Fruit fly (Drosophila melanogaster) whole organism, wandering third instar larva: ENCODE measurements around the gene Sp1.

Experiments
- Abd-B ChIP-seq: fragments of >200 bp; optimal IDR thresholded peaks from 2 replicates; lab custom pipeline; 2017; ENCODE audit warnings: missing biosample characterization, missing genetic modification characterization
- CG32264 ChIP-seq: fragments of 200-800 bp; sonication (Bioruptor generic); optimal IDR thresholded peaks from 2 replicates; lab custom pipeline; 2016; ENCODE audit warnings: missing biosample characterization, missing genetic modification characterization
- CG9705 ChIP-seq: fragments of 200-800 bp; sonication (Bioruptor generic); optimal IDR thresholded peaks from 2 replicates; lab custom pipeline; 2018; ENCODE audit warnings: missing biosample characterization, mild to moderate bottlenecking, missing genetic modification characterization
- CrebA ChIP-seq: fragments of 200-800 bp; sonication (Bioruptor generic); optimal IDR thresholded peaks from 2 replicates; lab custom pipeline; 2016; ENCODE audit warnings: missing biosample characterization, mild to moderate bottlenecking, missing genetic modification characterization, borderline replicate concordance
- Dfd ChIP-seq: fragments of >200 bp; optimal IDR thresholded peaks from 2 replicates; lab custom pipeline; 2017; ENCODE audit warnings: missing biosample characterization, missing genetic modification characterization
- Dif ChIP-seq: fragments of 200-275, 200-300 bp; sonication (Bioruptor generic); optimal IDR thresholded peaks from 2 replicates; lab custom pipeline; 2018; ENCODE audit warnings: missing biosample characterization, missing genetic modification characterization; ENCODE audit not compliant: partially characterized antibody
- GATAd ChIP-seq: sonication (Bioruptor generic); optimal IDR thresholded peaks from 2 replicates; lab custom pipeline; 2016; ENCODE audit warnings: missing biosample characterization, missing genetic modification characterization
- HLH106 ChIP-seq: fragments of 200-800 bp; optimal IDR thresholded peaks from 3 replicates; lab custom pipeline; 2019; ENCODE audit warnings: missing biosample characterization, mild to moderate bottlenecking, missing genetic modification characterization, moderate library complexity
- Hnf4 ChIP-seq: fragments of 200-800 bp; sonication (Bioruptor generic); optimal IDR thresholded peaks from 2 replicates; lab custom pipeline; 2016; ENCODE audit warnings: missing biosample characterization, mild to moderate bottlenecking, missing genetic modification characterization
- Hr78 ChIP-seq: fragments of >200 bp; optimal IDR thresholded peaks from 2 replicates; lab custom pipeline; 2017; ENCODE audit warnings: missing biosample characterization, missing genetic modification characterization
- Hr83 ChIP-seq: fragments of 200-300 bp; sonication (Bioruptor generic); optimal IDR thresholded peaks from 2 replicates; lab custom pipeline; 2016; ENCODE audit warnings: missing biosample characterization, mild to moderate bottlenecking, missing genetic modification characterization, moderate library complexity; ENCODE audit not compliant: poor library complexity, severe bottlenecking
- Jra ChIP-seq: sonication (Bioruptor generic); optimal IDR thresholded peaks from 2 replicates; lab custom pipeline; 2016; ENCODE audit warnings: missing biosample characterization, missing genetic modification characterization
- Mio ChIP-seq: sonication (Bioruptor generic); optimal IDR thresholded peaks from 2 replicates; lab custom pipeline; 2016; ENCODE audit warnings: missing biosample characterization, missing genetic modification characterization
- Myc ChIP-seq: fragments of >200 bp; optimal IDR thresholded peaks from 2 replicates; lab custom pipeline; 2017
- N ChIP-seq: fragments of >200 bp; optimal IDR thresholded peaks from 2 replicates; lab custom pipeline; 2018; ENCODE audit warnings: missing biosample characterization, missing external identifiers, missing genetic modification characterization
- OdsH ChIP-seq: fragments of 200-800 bp; sonication (Bioruptor generic); optimal IDR thresholded peaks from 2 replicates; lab custom pipeline; 2016; ENCODE audit warnings: missing biosample characterization, mild to moderate bottlenecking, missing genetic modification characterization
- Rel ChIP-seq, 2 experiments: fragments of 200-800 bp; sonication (Bioruptor generic) in 1 of 2; optimal IDR thresholded peaks; 2 replicates in 1 of 2; 3 replicates in 1 of 2; lab custom pipeline; 2016 to 2019; ENCODE audit warnings: mild to moderate bottlenecking in 2 of 2, missing biosample characterization in 2 of 2, missing genetic modification characterization in 2 of 2, moderate library complexity in 1 of 2
- Vsx2 ChIP-seq: fragments of 200-300, 225-300 bp; sonication (Bioruptor generic); optimal IDR thresholded peaks from 2 replicates; lab custom pipeline; 2018; ENCODE audit warnings: missing biosample characterization, missing genetic modification characterization; ENCODE audit not compliant: partially characterized antibody
- br ChIP-seq: fragments of 200-800 bp; sonication (Bioruptor generic); optimal IDR thresholded peaks from 2 replicates; lab custom pipeline; 2016; ENCODE audit warnings: missing biosample characterization, missing genetic modification characterization
- brk ChIP-seq: fragments of 200-800 bp; sonication (Bioruptor generic); optimal IDR thresholded peaks from 2 replicates; lab custom pipeline; 2016; ENCODE audit warnings: missing biosample characterization, mild to moderate bottlenecking, missing genetic modification characterization
- dl ChIP-seq, 2 experiments: fragments of 175-275, 200-275 bp in 1 of 2; fragments of 200-275 bp in 1 of 2; sonication (Bioruptor generic); optimal IDR thresholded peaks; lab custom pipeline; 2018; ENCODE audit warnings: mild to moderate bottlenecking in 2 of 2, missing biosample characterization in 2 of 2, missing genetic modification characterization in 2 of 2, moderate library complexity in 2 of 2; ENCODE audit not compliant: partially characterized antibody in 2 of 2, insufficient read depth in 1 of 2
- dmrt93B ChIP-seq: fragments of 200-800 bp; sonication (Bioruptor generic); optimal IDR thresholded peaks from 2 replicates; lab custom pipeline; 2018; ENCODE audit warnings: missing biosample characterization, mild to moderate bottlenecking, missing genetic modification characterization
- dsf ChIP-seq: sonication (Bioruptor generic); optimal IDR thresholded peaks from 2 replicates; lab custom pipeline; 2016; ENCODE audit warnings: missing biosample characterization, missing genetic modification characterization, borderline replicate concordance
- ey ChIP-seq: fragments of 200-800 bp; sonication (Bioruptor generic); optimal IDR thresholded peaks from 2 replicates; lab custom pipeline; 2016; ENCODE audit warnings: missing biosample characterization, missing genetic modification characterization
- foxo ChIP-seq, 2 experiments: fragments of 200-800 bp; sonication (Bioruptor generic); optimal IDR thresholded peaks; 2 replicates in 1 of 2; 3 replicates in 1 of 2; lab custom pipeline; 2016 to 2017; ENCODE audit warnings: missing biosample characterization in 2 of 2, missing genetic modification characterization in 2 of 2
- fru ChIP-seq: fragments of 200-800 bp; sonication (Bioruptor generic); optimal IDR thresholded peaks from 3 replicates; lab custom pipeline; 2016; ENCODE audit warnings: missing biosample characterization, mild to moderate bottlenecking, missing genetic modification characterization
- h ChIP-seq: fragments of 200-800 bp; sonication (Bioruptor generic); optimal IDR thresholded peaks from 3 replicates; lab custom pipeline; 2016; ENCODE audit warnings: missing biosample characterization, mild to moderate bottlenecking, missing genetic modification characterization
- jim ChIP-seq: fragments of 175-275, 200-325 bp; sonication (Bioruptor generic); optimal IDR thresholded peaks from 2 replicates; lab custom pipeline; 2016; ENCODE audit warnings: missing biosample characterization, mild to moderate bottlenecking, missing genetic modification characterization
- lola ChIP-seq: fragments of >200 bp; optimal IDR thresholded peaks from 2 replicates; lab custom pipeline; 2017; ENCODE audit warnings: missing biosample characterization, missing genetic modification characterization
- pan ChIP-seq: fragments of >200 bp; optimal IDR thresholded peaks from 2 replicates; lab custom pipeline; 2017
- psq ChIP-seq: fragments of 200-800 bp; sonication (Bioruptor generic); optimal IDR thresholded peaks from 3 replicates; lab custom pipeline; 2017; ENCODE audit warnings: missing biosample characterization, mild to moderate bottlenecking, missing genetic modification characterization, moderate library complexity
- rgr ChIP-seq: fragments of 200-800 bp; sonication (Bioruptor generic); optimal IDR thresholded peaks from 3 replicates; lab custom pipeline; 2016; ENCODE audit warnings: missing biosample characterization, mild to moderate bottlenecking, missing genetic modification characterization
- sage ChIP-seq: fragments of 200-800 bp; sonication (Bioruptor generic); optimal IDR thresholded peaks from 2 replicates; lab custom pipeline; 2016; ENCODE audit warnings: missing biosample characterization, mild to moderate bottlenecking, missing genetic modification characterization
- sv ChIP-seq: fragments of 200-800 bp; sonication (Bioruptor generic); optimal IDR thresholded peaks from 3 replicates; lab custom pipeline; 2016; ENCODE audit warnings: missing biosample characterization, missing genetic modification characterization
- tai ChIP-seq: sonication (Bioruptor generic); optimal IDR thresholded peaks from 2 replicates; lab custom pipeline; 2016; ENCODE audit warnings: missing biosample characterization, missing genetic modification characterization
- usp ChIP-seq: fragments of >200 bp; optimal IDR thresholded peaks from 2 replicates; lab custom pipeline; 2017; ENCODE audit warnings: missing biosample characterization, missing genetic modification characterization
- woc ChIP-seq: sonication (Bioruptor generic); optimal IDR thresholded peaks from 2 replicates; lab custom pipeline; 2016; ENCODE audit warnings: missing biosample characterization, mild to moderate bottlenecking, missing genetic modification characterization

Gene Sp1

DNA sequence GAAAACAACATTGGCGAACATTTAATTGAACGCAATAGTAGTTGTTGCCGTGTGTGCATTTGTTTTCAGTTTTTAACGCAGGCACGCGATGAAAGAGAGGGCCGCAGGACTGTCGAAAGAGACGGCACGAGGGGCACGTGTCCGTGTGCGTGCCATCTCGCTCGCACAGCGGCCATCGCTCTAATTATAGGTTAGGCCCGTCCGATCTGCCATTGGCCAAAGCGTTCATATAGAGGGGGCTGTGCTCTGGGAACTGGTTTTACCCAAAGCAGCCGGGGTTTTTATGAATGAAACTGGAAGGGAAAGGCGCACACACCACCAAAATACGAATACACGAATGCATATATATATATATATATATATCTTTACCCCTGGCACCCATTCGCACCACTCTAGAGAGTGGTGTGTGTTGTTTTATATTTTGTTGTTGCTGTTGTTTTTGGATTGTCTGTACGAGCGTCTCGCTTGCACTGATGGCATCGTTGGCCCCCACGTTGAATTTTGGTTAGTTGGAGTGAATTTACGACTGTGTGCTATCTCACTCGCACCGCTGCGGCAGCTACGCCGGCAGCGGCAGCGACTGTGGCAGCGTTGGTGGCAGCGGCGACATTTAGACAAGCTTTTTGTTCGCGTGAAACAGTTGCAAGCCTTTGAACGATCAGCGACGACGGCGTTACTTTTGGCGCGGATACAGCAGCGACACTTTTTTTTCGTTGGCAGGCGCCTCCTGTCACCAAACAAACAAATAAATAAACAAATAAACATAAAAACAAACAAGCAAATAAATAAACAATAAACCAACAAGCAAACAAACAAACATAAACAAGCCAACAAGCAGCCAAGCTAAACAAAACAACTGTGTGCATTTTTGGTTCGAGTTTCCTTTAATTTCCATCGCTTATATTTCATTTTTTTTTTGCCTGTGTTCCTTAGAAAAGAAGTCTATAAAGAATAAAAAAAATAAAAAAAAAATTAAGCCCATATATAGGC, at the start of gene Sp1:
Gene Sp1, plus strand, starts transcription at position 636 of the 990 bp plus-strand sequence.
- TF ChIP-seq rgr, result no peak

DNA sequence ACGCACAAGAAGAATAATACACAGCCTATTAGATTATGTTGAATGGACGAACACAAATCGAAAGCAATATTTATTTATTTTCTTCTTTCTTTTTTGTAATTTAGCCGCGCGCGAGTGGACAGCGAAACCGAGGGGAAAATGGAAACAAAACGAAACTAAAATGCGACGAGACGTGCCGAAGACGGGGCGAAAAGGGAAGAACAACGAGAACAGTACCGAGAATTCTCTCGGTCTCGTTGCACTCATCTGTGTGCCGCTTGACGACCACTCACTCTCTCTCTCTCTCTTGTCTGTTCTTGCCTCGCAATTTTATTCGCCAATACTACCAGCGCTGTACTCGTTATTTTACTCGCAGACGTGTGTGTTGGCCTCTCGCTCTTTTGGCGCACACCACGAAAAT, 45.3 kb upstream of the Sp1 start:
- TF ChIP-seq lola (GFP tag; lab: Kevin White, UChicago) (no peak), Hr78 (GFP tag; lab: Kevin White, UChicago) (no peak), brk (GFP tag; lab: Kevin White, UChicago) (no peak), jim (GFP tag; lab: Kevin White, UChicago) (peak; percentile 93), N (GFP tag; lab: Kevin White, UChicago) (no peak), dmrt93B (no peak), Dif (GFP tag; lab: Kevin White, UChicago) (peak; percentile 17), dl (GFP tag; optimal IDR thresholded peaks at IDR 0.05; lab: Kevin White, UChicago; ENCODE audit: insufficient read depth in 1 of 2, partially characterized antibody in 2 of 2) (peak in 1 of 2 experiments; percentile 36), GATAd (no peak), h (no peak), pan (no peak), CG32264 (GFP tag; lab: Kevin White, UChicago) (no peak), ey (GFP tag; lab: Kevin White, UChicago) (no peak), tai (GFP tag; lab: Kevin White, UChicago) (no peak), Rel (GFP tag; optimal IDR thresholded peaks at IDR 0.05; lab: Kevin White, UChicago) (no peak), Rel (tag; optimal IDR thresholded peaks at IDR 0.05; lab: Kevin White, UChicago) (peak; percentile 3), dsf (GFP tag; lab: Kevin White, UChicago) (no peak), sage (GFP tag; lab: Kevin White, UChicago) (no peak), Mio (GFP tag; lab: Kevin White, UChicago) (no peak), psq (GFP tag; lab: Kevin White, UChicago) (peak; percentile 86), Myc (lab: Kevin White, UChicago) (no peak), br (GFP tag; lab: Kevin White, UChicago) (no peak), CG9705 (GFP tag; lab: Kevin White, UChicago) (no peak), usp (GFP tag; lab: Kevin White, UChicago) (no peak), Hr83 (peak; percentile 24), HLH106 (tag; lab: Kevin White, UChicago) (no peak)

DNA sequence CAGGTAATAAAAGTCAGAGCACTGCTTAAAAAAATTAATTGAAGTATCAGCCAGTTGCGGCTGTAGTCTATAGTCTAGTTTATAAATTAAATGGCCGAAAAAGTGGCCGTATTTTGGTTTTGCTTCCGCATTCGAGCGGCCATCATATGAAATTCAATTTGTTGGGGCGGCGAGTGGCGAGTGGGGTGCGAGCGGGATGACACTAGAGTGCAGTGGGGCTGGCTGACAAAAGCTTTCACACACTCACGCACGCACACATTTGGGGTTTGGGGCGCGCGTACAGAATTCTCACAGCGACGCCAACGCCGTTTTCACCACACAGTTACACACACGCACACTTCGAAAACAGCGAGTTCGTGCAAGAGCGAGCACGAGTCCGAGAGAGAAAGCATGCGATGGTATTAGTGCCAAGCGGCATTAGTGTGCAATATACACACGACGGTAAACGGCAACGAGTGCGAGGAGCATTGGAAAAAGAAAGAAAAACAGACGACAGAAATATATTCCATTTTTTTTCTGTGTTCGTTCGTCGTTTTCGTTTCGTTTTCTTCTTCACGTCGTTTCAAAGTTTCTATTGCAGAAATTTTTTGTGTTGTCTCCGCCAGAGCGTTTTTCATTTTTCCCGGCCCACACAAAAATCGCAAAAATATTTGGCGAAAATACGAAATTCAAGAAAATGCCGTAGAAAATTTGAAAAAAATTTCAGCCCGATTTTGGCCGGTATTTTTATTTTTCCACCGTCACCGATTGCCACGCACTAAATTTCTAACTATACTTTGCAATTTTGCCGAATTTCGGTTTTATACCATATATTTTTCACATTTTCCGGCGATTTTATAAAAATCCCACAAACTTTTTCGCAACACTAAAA, 44.5 kb upstream of the Sp1 start:
- TF ChIP-seq Mio (GFP tag; lab: Kevin White, UChicago), result no peak
- TF ChIP-seq fru (GFP tag; lab: Kevin White, UChicago), result peak; percentile 11
- no peak for TF ChIP-seq Hnf4 (GFP tag; lab: Kevin White, UChicago)
- TF ChIP-seq dsf (GFP tag; lab: Kevin White, UChicago), result no peak
- TF ChIP-seq psq (GFP tag; lab: Kevin White, UChicago), result peak; percentile 70
- no peak for TF ChIP-seq Vsx2 (GFP tag; lab: Kevin White, UChicago)
- no peak for TF ChIP-seq Dfd
- peak; percentile 70 for TF ChIP-seq Hr83
- no peak for TF ChIP-seq woc (GFP tag; lab: Kevin White, UChicago)
- peak; percentile 61 for TF ChIP-seq Myc (lab: Kevin White, UChicago)
- TF ChIP-seq GATAd, result no peak
- TF ChIP-seq tai (GFP tag; lab: Kevin White, UChicago), result no peak
- TF ChIP-seq CG32264 (GFP tag; lab: Kevin White, UChicago), result peak; percentile 54
- no peak for TF ChIP-seq rgr
- TF ChIP-seq pan, result no peak
- no peak for TF ChIP-seq usp (GFP tag; lab: Kevin White, UChicago)
- no peak for TF ChIP-seq Abd-B (GFP tag; lab: Kevin White, UChicago)
- TF ChIP-seq Dif (GFP tag; lab: Kevin White, UChicago), result peak; percentile 70
- no peak for TF ChIP-seq Hr78 (GFP tag; lab: Kevin White, UChicago)
- TF ChIP-seq dl (GFP tag; optimal IDR thresholded peaks at IDR 0.05; lab: Kevin White, UChicago; ENCODE audit: insufficient read depth in 1 of 2, partially characterized antibody in 2 of 2), result peak; percentile 48 to 57
- TF ChIP-seq HLH106 (tag; lab: Kevin White, UChicago), result no peak
- no peak for TF ChIP-seq sage (GFP tag; lab: Kevin White, UChicago)
- TF ChIP-seq CG9705 (GFP tag; lab: Kevin White, UChicago), result no peak
- no peak for TF ChIP-seq brk (GFP tag; lab: Kevin White, UChicago)
- TF ChIP-seq foxo (GFP tag; optimal IDR thresholded peaks at IDR 0.05; lab: Kevin White, UChicago), result no peak
- TF ChIP-seq h, result peak; percentile 62
- no peak for TF ChIP-seq Jra
- TF ChIP-seq Rel (GFP tag; optimal IDR thresholded peaks at IDR 0.05; lab: Kevin White, UChicago), result peak; percentile 72
- peak; percentile 47 for TF ChIP-seq Rel (tag; optimal IDR thresholded peaks at IDR 0.05; lab: Kevin White, UChicago)
- TF ChIP-seq br (GFP tag; lab: Kevin White, UChicago), result no peak
- TF ChIP-seq OdsH (GFP tag; lab: Kevin White, UChicago), result no peak
- TF ChIP-seq dmrt93B, result no peak
- TF ChIP-seq jim (GFP tag; lab: Kevin White, UChicago), result peak; percentile 75
- no peak for TF ChIP-seq sv (GFP tag; lab: Kevin White, UChicago)
- TF ChIP-seq N (GFP tag; lab: Kevin White, UChicago), result peak; percentile 91
- TF ChIP-seq CrebA, result no peak
